Fruit fly (Drosophila melanogaster) whole organism, wandering third instar larva: ENCODE data around the gene LysD.
"Not testable (repeated sequence)": the region's sequence is repeated elsewhere in the genome, so short reads cannot be mapped to it uniquely, and the experiment has no call there.

ENCODE experiments used
- CG9705 ChIP-seq: fragments of 200-800 bp; sonication (Bioruptor generic); optimal IDR thresholded peaks from 2 replicates; lab custom pipeline; 2018; ENCODE audit warnings: missing biosample characterization, mild to moderate bottlenecking, missing genetic modification characterization
- Dfd ChIP-seq: fragments of >200 bp; optimal IDR thresholded peaks from 2 replicates; lab custom pipeline; 2017; ENCODE audit warnings: missing biosample characterization, missing genetic modification characterization
- HLH106 ChIP-seq: fragments of 200-800 bp; optimal IDR thresholded peaks from 3 replicates; lab custom pipeline; 2019; ENCODE audit warnings: missing biosample characterization, mild to moderate bottlenecking, missing genetic modification characterization, moderate library complexity
- Hr78 ChIP-seq: fragments of >200 bp; optimal IDR thresholded peaks from 2 replicates; lab custom pipeline; 2017; ENCODE audit warnings: missing biosample characterization, missing genetic modification characterization
- Hr83 ChIP-seq: fragments of 200-300 bp; sonication (Bioruptor generic); optimal IDR thresholded peaks from 2 replicates; lab custom pipeline; 2016; ENCODE audit warnings: missing biosample characterization, mild to moderate bottlenecking, missing genetic modification characterization, moderate library complexity; ENCODE audit not compliant: poor library complexity, severe bottlenecking
- Mio ChIP-seq: sonication (Bioruptor generic); optimal IDR thresholded peaks from 2 replicates; lab custom pipeline; 2016; ENCODE audit warnings: missing biosample characterization, missing genetic modification characterization
- N ChIP-seq: fragments of >200 bp; optimal IDR thresholded peaks from 2 replicates; lab custom pipeline; 2018; ENCODE audit warnings: missing biosample characterization, missing external identifiers, missing genetic modification characterization
- Rel ChIP-seq, 2 experiments: fragments of 200-800 bp; sonication (Bioruptor generic) in 1 of 2; optimal IDR thresholded peaks; 2 replicates in 1 of 2; 3 replicates in 1 of 2; lab custom pipeline; 2016 to 2019; ENCODE audit warnings: mild to moderate bottlenecking in 2 of 2, missing biosample characterization in 2 of 2, missing genetic modification characterization in 2 of 2, moderate library complexity in 1 of 2
- br ChIP-seq: fragments of 200-800 bp; sonication (Bioruptor generic); optimal IDR thresholded peaks from 2 replicates; lab custom pipeline; 2016; ENCODE audit warnings: missing biosample characterization, missing genetic modification characterization
- brk ChIP-seq: fragments of 200-800 bp; sonication (Bioruptor generic); optimal IDR thresholded peaks from 2 replicates; lab custom pipeline; 2016; ENCODE audit warnings: missing biosample characterization, mild to moderate bottlenecking, missing genetic modification characterization
- dl ChIP-seq, 2 experiments: fragments of 175-275, 200-275 bp in 1 of 2; fragments of 200-275 bp in 1 of 2; sonication (Bioruptor generic); optimal IDR thresholded peaks; lab custom pipeline; 2018; ENCODE audit warnings: mild to moderate bottlenecking in 2 of 2, missing biosample characterization in 2 of 2, missing genetic modification characterization in 2 of 2, moderate library complexity in 2 of 2; ENCODE audit not compliant: partially characterized antibody in 2 of 2, insufficient read depth in 1 of 2
- dsf ChIP-seq: sonication (Bioruptor generic); optimal IDR thresholded peaks from 2 replicates; lab custom pipeline; 2016; ENCODE audit warnings: missing biosample characterization, missing genetic modification characterization, borderline replicate concordance
- foxo ChIP-seq, 2 experiments: fragments of 200-800 bp; sonication (Bioruptor generic); optimal IDR thresholded peaks; 2 replicates in 1 of 2; 3 replicates in 1 of 2; lab custom pipeline; 2016 to 2017; ENCODE audit warnings: missing biosample characterization in 2 of 2, missing genetic modification characterization in 2 of 2
- fru ChIP-seq: fragments of 200-800 bp; sonication (Bioruptor generic); optimal IDR thresholded peaks from 3 replicates; lab custom pipeline; 2016; ENCODE audit warnings: missing biosample characterization, mild to moderate bottlenecking, missing genetic modification characterization
- h ChIP-seq: fragments of 200-800 bp; sonication (Bioruptor generic); optimal IDR thresholded peaks from 3 replicates; lab custom pipeline; 2016; ENCODE audit warnings: missing biosample characterization, mild to moderate bottlenecking, missing genetic modification characterization
- jim ChIP-seq: fragments of 175-275, 200-325 bp; sonication (Bioruptor generic); optimal IDR thresholded peaks from 2 replicates; lab custom pipeline; 2016; ENCODE audit warnings: missing biosample characterization, mild to moderate bottlenecking, missing genetic modification characterization
- pan ChIP-seq: fragments of >200 bp; optimal IDR thresholded peaks from 2 replicates; lab custom pipeline; 2017
- psq ChIP-seq: fragments of 200-800 bp; sonication (Bioruptor generic); optimal IDR thresholded peaks from 3 replicates; lab custom pipeline; 2017; ENCODE audit warnings: missing biosample characterization, mild to moderate bottlenecking, missing genetic modification characterization, moderate library complexity
- rgr ChIP-seq: fragments of 200-800 bp; sonication (Bioruptor generic); optimal IDR thresholded peaks from 3 replicates; lab custom pipeline; 2016; ENCODE audit warnings: missing biosample characterization, mild to moderate bottlenecking, missing genetic modification characterization
- sage ChIP-seq: fragments of 200-800 bp; sonication (Bioruptor generic); optimal IDR thresholded peaks from 2 replicates; lab custom pipeline; 2016; ENCODE audit warnings: missing biosample characterization, mild to moderate bottlenecking, missing genetic modification characterization
- sv ChIP-seq: fragments of 200-800 bp; sonication (Bioruptor generic); optimal IDR thresholded peaks from 3 replicates; lab custom pipeline; 2016; ENCODE audit warnings: missing biosample characterization, missing genetic modification characterization
- usp ChIP-seq: fragments of >200 bp; optimal IDR thresholded peaks from 2 replicates; lab custom pipeline; 2017; ENCODE audit warnings: missing biosample characterization, missing genetic modification characterization
- woc ChIP-seq: sonication (Bioruptor generic); optimal IDR thresholded peaks from 2 replicates; lab custom pipeline; 2016; ENCODE audit warnings: missing biosample characterization, mild to moderate bottlenecking, missing genetic modification characterization

Gene LysD

DNA sequence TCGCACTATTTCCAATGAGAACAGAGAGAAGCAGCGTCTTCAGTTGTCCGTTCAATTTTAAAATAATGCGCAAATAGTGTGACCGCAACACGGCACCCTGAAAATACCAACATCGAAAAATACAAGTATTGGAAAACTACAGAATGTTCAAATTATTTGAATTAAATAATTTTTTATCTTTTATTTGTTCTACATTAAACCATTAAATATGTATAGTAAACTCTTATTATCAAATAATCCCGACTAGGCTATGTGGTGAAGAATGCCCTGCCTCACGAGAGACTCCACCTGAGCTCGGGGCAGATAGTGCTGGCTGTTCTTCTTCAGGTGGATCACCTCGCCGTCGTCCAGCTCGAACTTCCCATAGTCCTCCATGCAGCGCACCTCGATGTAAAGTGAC lies 35.8 kb upstream of the LysD start, which contains the start of gene CG32318:
CG32318 (minus strand) TSS at position 101 of the 400 bp plus-strand sequence.
- TF ChIP-seq sv (GFP tag; lab: Kevin White, UChicago); pan (lab: Kevin White, UChicago); usp (GFP tag; lab: Kevin White, UChicago): not testable (repeated sequence)
- TF ChIP-seq, all 38 proteins: peak for 0; not testable (repeated sequence) for 38

DNA sequence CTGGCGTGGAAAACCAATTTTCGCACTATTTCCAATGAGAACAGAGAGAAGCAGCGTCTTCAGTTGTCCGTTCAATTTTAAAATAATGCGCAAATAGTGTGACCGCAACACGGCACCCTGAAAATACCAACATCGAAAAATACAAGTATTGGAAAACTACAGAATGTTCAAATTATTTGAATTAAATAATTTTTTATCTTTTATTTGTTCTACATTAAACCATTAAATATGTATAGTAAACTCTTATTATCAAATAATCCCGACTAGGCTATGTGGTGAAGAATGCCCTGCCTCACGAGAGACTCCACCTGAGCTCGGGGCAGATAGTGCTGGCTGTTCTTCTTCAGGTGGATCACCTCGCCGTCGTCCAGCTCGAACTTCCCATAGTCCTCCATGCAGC lies 34.8 kb upstream of the LysD start, which contains the start of gene Klp61F:
Klp61F (minus strand) TSS at position 101 of the 400 bp plus-strand sequence.
- TF ChIP-seq sage, h, psq (GFP tag; lab: Kevin White, UChicago): not testable (repeated sequence)
- TF ChIP-seq, all 38 proteins: peak for 0; not testable (repeated sequence) for 38

DNA sequence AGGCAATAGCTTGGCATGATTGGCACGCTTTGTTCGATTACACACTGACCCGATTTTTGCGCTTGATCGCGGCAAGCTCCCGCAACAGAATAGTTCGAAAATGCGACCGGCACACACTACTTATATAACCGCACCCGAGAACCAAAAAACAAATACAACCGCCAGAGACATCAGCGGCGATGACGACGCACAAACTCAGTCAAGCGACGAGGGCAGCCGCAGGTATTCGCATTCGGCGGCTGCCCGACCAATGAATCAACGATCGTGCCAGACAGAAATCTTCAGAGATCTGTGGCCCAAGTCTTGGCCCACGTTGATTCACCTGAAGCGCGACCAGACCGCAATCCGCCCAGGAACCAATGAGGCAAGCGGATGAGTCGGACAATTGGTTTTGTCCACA lies 27.2 kb upstream of the LysD start, which contains the start of gene CG9192:
CG9192 (minus strand) TSS at position 101 of the 400 bp plus-strand sequence.
- TF ChIP-seq pan (lab: Kevin White, UChicago) (no peak), Mio (no peak), brk (GFP tag; lab: Kevin White, UChicago) (no peak)

- TF ChIP-seq woc (GFP tag; lab: Kevin White, UChicago), result no peak
- TF ChIP-seq Rel (GFP tag; optimal IDR thresholded peaks at IDR 0.05; lab: Kevin White, UChicago), result no peak
- no peak for TF ChIP-seq Rel (tag; optimal IDR thresholded peaks at IDR 0.05; lab: Kevin White, UChicago)
- no peak for TF ChIP-seq jim (GFP tag; lab: Kevin White, UChicago)
- no peak for TF ChIP-seq CG9705 (GFP tag; lab: Kevin White, UChicago)
- no peak for TF ChIP-seq dl (GFP tag; optimal IDR thresholded peaks at IDR 0.05; lab: Kevin White, UChicago; ENCODE audit: insufficient read depth in 1 of 2, partially characterized antibody in 2 of 2)
Measured at dm6 chr3L:1235426-1235825, 24.4 kb upstream of the LysD start, which contains the start of gene galene. Gene galene (plus strand): TSS chr3L:1235726.

- TF ChIP-seq sv (GFP tag; lab: Kevin White, UChicago), result no peak
- no peak for TF ChIP-seq br (GFP tag; lab: Kevin White, UChicago)
- TF ChIP-seq rgr (GFP tag; lab: Kevin White, UChicago), result no peak
- TF ChIP-seq N (GFP tag; lab: Kevin White, UChicago), result no peak
- no peak for TF ChIP-seq fru (GFP tag; lab: Kevin White, UChicago)
- TF ChIP-seq foxo (GFP tag; optimal IDR thresholded peaks at IDR 0.05; lab: Kevin White, UChicago), result no peak
- no peak for TF ChIP-seq usp (GFP tag; lab: Kevin White, UChicago)
- TF ChIP-seq woc (GFP tag; lab: Kevin White, UChicago), result no peak
- no peak for TF ChIP-seq Hr78 (GFP tag; lab: Kevin White, UChicago)
- no peak for TF ChIP-seq sage (GFP tag; lab: Kevin White, UChicago)
- TF ChIP-seq dsf, result no peak
- TF ChIP-seq Hr83, result no peak
- no peak for TF ChIP-seq HLH106 (tag; lab: Kevin White, UChicago)
- no peak for TF ChIP-seq brk (GFP tag; lab: Kevin White, UChicago)
Measured at dm6 chr3L:1233830-1234229, 22.8 kb upstream of the LysD start, which contains the start of gene CG33966. Gene CG33966 (plus strand): TSS chr3L:1234130.

DNA sequence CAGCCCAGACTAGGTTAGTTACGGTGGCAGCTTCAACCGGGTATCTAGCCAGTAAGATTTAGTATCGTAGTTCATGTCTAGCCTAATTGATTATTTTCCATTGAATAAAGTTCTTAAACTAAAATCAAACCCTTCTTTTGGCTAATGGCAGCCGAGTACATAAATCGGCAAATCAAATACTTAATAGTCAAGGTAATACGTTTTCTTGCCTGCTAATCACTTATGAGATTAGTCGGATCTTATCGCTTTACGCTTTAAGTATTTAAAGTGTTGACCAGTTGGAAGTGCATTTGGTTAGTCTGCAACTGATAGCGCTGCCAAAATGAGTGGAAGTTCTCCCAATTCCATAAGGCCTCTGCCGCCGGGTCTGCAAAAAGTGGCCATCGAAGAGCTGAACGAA lies 21.6 kb upstream of the LysD start, which contains the start of gene CG33965:
CG33965 (plus strand) TSS at position 301 of the 400 bp plus-strand sequence.
- TF ChIP-seq Hr78 (GFP tag; lab: Kevin White, UChicago) (no peak), psq (GFP tag; lab: Kevin White, UChicago) (no peak), Mio (no peak), Dfd (no peak), CG9705 (GFP tag; lab: Kevin White, UChicago) (no peak)

- TF ChIP-seq N (GFP tag; lab: Kevin White, UChicago) (no peak), Rel (GFP tag; optimal IDR thresholded peaks at IDR 0.05; lab: Kevin White, UChicago) (no peak), Rel (tag; optimal IDR thresholded peaks at IDR 0.05; lab: Kevin White, UChicago) (peak; percentile 91)
Measured at dm6 chr3L:1227303-1227797, 16.4 kb upstream of the LysD start, which contains the start of gene LysS. Gene LysS (plus strand): TSS chr3L:1227747.
